Fruit fly (Drosophila melanogaster): ENCODE measurements around the gene CG9265.

Gene CG9265

DNA sequence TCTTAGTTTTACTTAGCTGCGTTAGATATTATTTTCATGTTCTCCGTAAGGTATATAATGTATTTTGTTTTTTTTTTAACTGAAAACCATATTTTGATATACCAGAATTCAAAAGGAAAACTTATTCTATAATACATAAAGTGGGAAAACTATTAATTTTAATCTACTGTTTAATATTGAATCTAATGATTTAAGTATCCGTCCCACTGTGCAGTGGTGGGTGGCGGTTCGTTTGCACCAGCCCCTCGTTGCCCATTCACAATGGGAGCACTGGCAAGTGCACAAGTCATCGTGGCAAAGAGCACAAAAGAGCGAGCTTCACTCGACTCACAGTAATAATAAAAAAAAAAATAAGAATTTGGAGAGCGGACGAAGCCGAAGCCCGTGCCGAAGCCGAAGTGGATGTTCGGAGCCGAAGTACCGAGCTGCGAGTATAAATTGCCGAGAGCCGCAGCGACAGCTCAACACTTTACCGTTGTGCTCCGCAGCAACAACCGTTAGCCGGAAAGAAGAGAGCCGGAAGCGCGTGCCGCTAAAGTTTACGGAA is 25.2 kb upstream of the CG9265 start, which contains the start of gene CG34136 (continued):
- TF ChIP-seq CG6654 (GFP tag; optimal IDR thresholded peaks at IDR 0.05) = no peak
- TF ChIP-seq CG33213 (GFP tag; optimal IDR thresholded peaks at IDR 0.05) = no peak
- peak; percentile 37 for TF ChIP-seq PHDP (tag; optimal IDR thresholded peaks at IDR 0.05)
- no peak for TF ChIP-seq Hr3 (GFP tag; optimal IDR thresholded peaks at IDR 0.05)
- TF ChIP-seq bsh (GFP tag; optimal IDR thresholded peaks at IDR 0.05) = peak; percentile 45 to 75
- TF ChIP-seq CG3281 (GFP tag; optimal IDR thresholded peaks at IDR 0.05) = peak; percentile 39
- 0 out of 2 replicates have a peak, but pooled peaks have one; percentile 7 for TF ChIP-seq amos (GFP tag; IDR thresholded peaks at IDR 0.05; ENCODE audit: partially characterized antibody)
- TF ChIP-seq Myb (GFP tag; optimal IDR thresholded peaks at IDR 0.05) = no peak
- TF ChIP-seq Chrac-16 (GFP tag; optimal IDR thresholded peaks at IDR 0.05) = no peak
- no peak for TF ChIP-seq run (tag; optimal IDR thresholded peaks at IDR 0.05)
- peak; percentile 22 for TF ChIP-seq cwo (GFP tag; optimal IDR thresholded peaks at IDR 0.05)
- peak; percentile 33 for TF ChIP-seq org-1 (GFP tag; optimal IDR thresholded peaks at IDR 0.05)
- TF ChIP-seq Gsc (GFP tag; IDR thresholded peaks at IDR 0.05) = no peak
- TF ChIP-seq hbn (GFP tag; IDR thresholded peaks at IDR 0.05; ENCODE audit: partially characterized antibody) = no peak
- peak; percentile 12 for TF ChIP-seq Fer1 (GFP tag; optimal IDR thresholded peaks at IDR 0.05)
- no peak for TF ChIP-seq CG11247 (GFP tag; IDR thresholded peaks at IDR 0.05)
- TF ChIP-seq CG6272 (GFP tag; IDR thresholded peaks at IDR 0.05) = no peak
- no peak for TF ChIP-seq ewg (GFP tag; optimal IDR thresholded peaks at IDR 0.05)
- TF ChIP-seq CG10565 (GFP tag; optimal IDR thresholded peaks at IDR 0.05) = no peak
- 0 out of 3 replicates have a peak, but pooled peaks have one; percentile 5 for TF ChIP-seq zen2 (GFP tag; IDR thresholded peaks at IDR 0.05; ENCODE audit: partially characterized antibody)
- TF ChIP-seq Sox102F (GFP tag; optimal IDR thresholded peaks at IDR 0.05) = peak; percentile 56
- no peak for TF ChIP-seq tna (GFP tag; IDR thresholded peaks at IDR 0.05; ENCODE audit: partially characterized antibody)
- TF ChIP-seq Ada2b (GFP tag; IDR thresholded peaks at IDR 0.05) = no peak
- no peak for TF ChIP-seq Sry-δ (GFP tag; optimal IDR thresholded peaks at IDR 0.05)
- no peak for TF ChIP-seq psq (GFP tag; optimal IDR thresholded peaks at IDR 0.05)
- TF ChIP-seq Rx (GFP tag; IDR thresholded peaks at IDR 0.05) = no peak
- TF ChIP-seq CG12219 (GFP tag; optimal IDR thresholded peaks at IDR 0.05) = no peak
- TF ChIP-seq CG33557 (GFP tag; optimal IDR thresholded peaks at IDR 0.05) = no peak
- no peak for TF ChIP-seq gt (GFP tag; IDR thresholded peaks at IDR 0.05)
- TF ChIP-seq lola (GFP tag; optimal IDR thresholded peaks at IDR 0.05) = peak in 1 of 3 experiments; percentile 11
- TF ChIP-seq CG12744 (GFP tag; optimal IDR thresholded peaks at IDR 0.05) = no peak
- no peak for TF ChIP-seq ash1 (GFP tag; optimal IDR thresholded peaks at IDR 0.05)
- no peak for TF ChIP-seq Opbp (GFP tag; IDR thresholded peaks at IDR 0.05; ENCODE audit: partially characterized antibody)
- no peak for TF ChIP-seq slou (GFP tag; optimal IDR thresholded peaks at IDR 0.05)
- TF ChIP-seq gsb-n (tag; optimal IDR thresholded peaks at IDR 0.05) = no peak
- 0 out of 2 replicates have a peak, but pooled peaks have one; percentile 37 for TF ChIP-seq Ptx1 (GFP tag; IDR thresholded peaks at IDR 0.05)
- TF ChIP-seq gfzf (GFP tag; optimal IDR thresholded peaks at IDR 0.05) = no peak
- no peak for TF ChIP-seq Lhr (GFP tag; optimal IDR thresholded peaks at IDR 0.05)
- TF ChIP-seq HLH54F (GFP tag; optimal IDR thresholded peaks at IDR 0.05) = no peak
- TF ChIP-seq D19A (tag; optimal IDR thresholded peaks at IDR 0.05) = no peak
- TF ChIP-seq Ravus (GFP tag; IDR thresholded peaks at IDR 0.05) = no peak; the same call in 1 of the 2 replicates
- no peak for TF ChIP-seq CG9876 (GFP tag; optimal IDR thresholded peaks at IDR 0.05)
- TF ChIP-seq CG11695 (GFP tag; IDR thresholded peaks at IDR 0.05) = 0 out of 3 replicates have a peak, but pooled peaks have one; percentile 39
- no peak for TF ChIP-seq CG7963 (GFP tag; IDR thresholded peaks at IDR 0.05; ENCODE audit: partially characterized antibody)
- no peak for TF ChIP-seq ftz-f1 (GFP tag; optimal IDR thresholded peaks at IDR 0.05)
- TF ChIP-seq CG13894 (tag; optimal IDR thresholded peaks at IDR 0.05) = peak; percentile 19
- no peak for TF ChIP-seq Aef1 (GFP tag; IDR thresholded peaks at IDR 0.05)
- TF ChIP-seq stc (GFP tag; IDR thresholded peaks at IDR 0.05) = no peak
- TF ChIP-seq btn (GFP tag; optimal IDR thresholded peaks at IDR 0.05) = no peak
- TF ChIP-seq pita (GFP tag; optimal IDR thresholded peaks at IDR 0.05) = no peak

Measured in whole organism, embryonic.